Worm (Caenorhabditis elegans) whole organism, mixed stage, embryonic: ENCODE data around the gene fbxa-206.

Experiments used
- M03D4.4 ChIP-seq: sonication (generic microtip); optimal IDR thresholded peaks from 2 replicates; lab custom pipeline; 2017; ENCODE audit warnings: mild to moderate bottlenecking, missing genetic modification characterization, missing compliant biosample characterization
- bed-3 ChIP-seq: fragments of 200-800 bp; sonication (Bioruptor generic); optimal IDR thresholded peaks from 3 replicates; lab custom pipeline; 2018; ENCODE audit warnings: mild to moderate bottlenecking, missing genetic modification characterization, moderate library complexity, missing compliant biosample characterization
- blmp-1 ChIP-seq: fragments of 150-350 bp; optimal IDR thresholded peaks from 2 replicates; lab custom pipeline; 2014; ENCODE audit warnings: missing biosample characterization, missing genetic modification characterization
- ceh-39 ChIP-seq: fragments of 150-350 bp; optimal IDR thresholded peaks from 2 replicates; lab custom pipeline; 2014; ENCODE audit warnings: missing biosample characterization, missing genetic modification characterization
- ceh-43 ChIP-seq: fragments of 200-800 bp; sonication (Bioruptor generic); optimal IDR thresholded peaks from 2 replicates; lab custom pipeline; 2018; ENCODE audit warnings: mild to moderate bottlenecking, missing genetic modification characterization, moderate library complexity, missing compliant biosample characterization
- ceh-83 ChIP-seq: fragments of 200-800 bp; sonication (Bioruptor generic); optimal IDR thresholded peaks from 2 replicates; lab custom pipeline; 2018; ENCODE audit warnings: mild to moderate bottlenecking, missing genetic modification characterization, missing compliant biosample characterization
- ces-1 ChIP-seq: fragments of 150-350 bp; optimal IDR thresholded peaks from 2 replicates; lab custom pipeline; 2014; ENCODE audit warnings: missing biosample characterization, missing genetic modification reagents, missing genetic modification characterization
- cnd-1 ChIP-seq: fragments of 200-800 bp; sonication (Bioruptor generic); optimal IDR thresholded peaks from 2 replicates; lab custom pipeline; 2018; ENCODE audit warnings: mild to moderate bottlenecking, missing genetic modification characterization, missing compliant biosample characterization
- elt-1 ChIP-seq: sonication (generic microtip); optimal IDR thresholded peaks from 2 replicates; lab custom pipeline; 2017; ENCODE audit warnings: missing genetic modification characterization, mild to moderate bottlenecking, missing compliant biosample characterization, antibody characterized with exemption, moderate library complexity, borderline replicate concordance; ENCODE audit not compliant: insufficient read depth
- elt-3 ChIP-seq: fragments of 150-350 bp; optimal IDR thresholded peaks from 2 replicates; lab custom pipeline; 2014; ENCODE audit warnings: missing biosample characterization, missing genetic modification characterization
- flh-1 ChIP-seq: fragments of 200-800 bp; sonication (Bioruptor generic); optimal IDR thresholded peaks from 2 replicates; lab custom pipeline; 2018; ENCODE audit warnings: mild to moderate bottlenecking, missing genetic modification characterization, moderate library complexity, missing compliant biosample characterization
- ham-2 ChIP-seq: fragments of 200-800 bp; sonication (Bioruptor generic); optimal IDR thresholded peaks from 2 replicates; lab custom pipeline; 2018; ENCODE audit warnings: mild to moderate bottlenecking, missing genetic modification characterization, missing compliant biosample characterization
- hlh-1 ChIP-seq: fragments of 150-350 bp; optimal IDR thresholded peaks from 2 replicates; lab custom pipeline; 2014; ENCODE audit warnings: missing biosample characterization, missing genetic modification reagents, missing genetic modification characterization
- lin-13 ChIP-seq: fragments of 150-350 bp; optimal IDR thresholded peaks from 2 replicates; lab custom pipeline; 2014; ENCODE audit warnings: missing biosample characterization, missing genetic modification characterization
- lin-32 ChIP-seq: fragments of 200-800 bp; sonication (Bioruptor generic); optimal IDR thresholded peaks from 2 replicates; lab custom pipeline; 2018; ENCODE audit warnings: mild to moderate bottlenecking, missing genetic modification characterization, missing compliant biosample characterization
- lsy-2 ChIP-seq: fragments of 150-350 bp; optimal IDR thresholded peaks from 2 replicates; lab custom pipeline; 2014; ENCODE audit warnings: missing biosample characterization, missing genetic modification characterization
- mab-5 ChIP-seq: fragments of 150-350 bp; optimal IDR thresholded peaks from 2 replicates; lab custom pipeline; 2014; ENCODE audit warnings: missing biosample characterization, missing genetic modification characterization
- mep-1 ChIP-seq: fragments of 150-350 bp; optimal IDR thresholded peaks from 2 replicates; lab custom pipeline; 2017; ENCODE audit warnings: missing biosample characterization, missing genetic modification reagents, missing genetic modification characterization, inconsistent platforms
- mls-2 ChIP-seq: sonication (generic microtip); optimal IDR thresholded peaks from 2 replicates; lab custom pipeline; 2016; ENCODE audit warnings: mild to moderate bottlenecking, missing genetic modification characterization, moderate library complexity, missing compliant biosample characterization
- nhr-12 ChIP-seq: fragments of 150-350 bp; optimal IDR thresholded peaks from 2 replicates; lab custom pipeline; 2014; ENCODE audit warnings: missing biosample characterization, missing genetic modification characterization
- nhr-2 ChIP-seq: fragments of 150-350 bp; optimal IDR thresholded peaks from 2 replicates; lab custom pipeline; 2014; ENCODE audit warnings: missing biosample characterization, missing genetic modification characterization
- nhr-237 ChIP-seq: fragments of 150-350 bp; optimal IDR thresholded peaks from 2 replicates; lab custom pipeline; 2014; ENCODE audit warnings: missing biosample characterization, missing genetic modification characterization
- nhr-28 ChIP-seq: fragments of 150-350 bp; optimal IDR thresholded peaks from 2 replicates; lab custom pipeline; 2014; ENCODE audit warnings: missing biosample characterization, missing genetic modification characterization
- pha-4 ChIP-seq: fragments of 150-350 bp; optimal IDR thresholded peaks from 2 replicates; lab custom pipeline; 2018; ENCODE audit warnings: missing biosample characterization, missing genetic modification reagents, missing genetic modification characterization
- sem-2 ChIP-seq: fragments of 200-800 bp; sonication (Bioruptor generic); optimal IDR thresholded peaks from 2 replicates; lab custom pipeline; 2018; ENCODE audit warnings: mild to moderate bottlenecking, missing genetic modification characterization, missing compliant biosample characterization
- snpc-4 ChIP-seq: fragments of 150-350 bp; optimal IDR thresholded peaks from 2 replicates; lab custom pipeline; 2014; ENCODE audit warnings: missing biosample characterization, missing genetic modification characterization
- sptf-1 ChIP-seq: sonication (generic microtip); optimal IDR thresholded peaks from 2 replicates; lab custom pipeline; 2017; ENCODE audit warnings: mild to moderate bottlenecking, missing genetic modification characterization, moderate library complexity, missing compliant biosample characterization
- tbx-8 ChIP-seq: fragments of 200-800 bp; sonication (Bioruptor generic); optimal IDR thresholded peaks from 2 replicates; lab custom pipeline; 2018; ENCODE audit warnings: mild to moderate bottlenecking, missing genetic modification characterization, moderate library complexity, missing compliant biosample characterization
- unc-120 ChIP-seq: sonication (generic microtip); optimal IDR thresholded peaks from 2 replicates; lab custom pipeline; 2017; ENCODE audit warnings: missing genetic modification characterization, missing compliant biosample characterization; ENCODE audit not compliant: poor library complexity, severe bottlenecking
- unc-39 ChIP-seq: fragments of 150-350 bp; optimal IDR thresholded peaks from 2 replicates; lab custom pipeline; 2014; ENCODE audit warnings: missing biosample characterization, missing genetic modification characterization
- unc-62 ChIP-seq: fragments of 150-350 bp; optimal IDR thresholded peaks from 2 replicates; lab custom pipeline; 2014; ENCODE audit warnings: missing biosample characterization, missing genetic modification reagents, missing genetic modification characterization
- zip-8 ChIP-seq: fragments of 150-350 bp; optimal IDR thresholded peaks from 2 replicates; lab custom pipeline; 2014; ENCODE audit warnings: missing biosample characterization, missing genetic modification characterization
- ztf-11 ChIP-seq: fragments of 150-350 bp; optimal IDR thresholded peaks from 2 replicates; lab custom pipeline; 2014; ENCODE audit warnings: missing biosample characterization, missing genetic modification characterization

Gene fbxa-206

DNA sequence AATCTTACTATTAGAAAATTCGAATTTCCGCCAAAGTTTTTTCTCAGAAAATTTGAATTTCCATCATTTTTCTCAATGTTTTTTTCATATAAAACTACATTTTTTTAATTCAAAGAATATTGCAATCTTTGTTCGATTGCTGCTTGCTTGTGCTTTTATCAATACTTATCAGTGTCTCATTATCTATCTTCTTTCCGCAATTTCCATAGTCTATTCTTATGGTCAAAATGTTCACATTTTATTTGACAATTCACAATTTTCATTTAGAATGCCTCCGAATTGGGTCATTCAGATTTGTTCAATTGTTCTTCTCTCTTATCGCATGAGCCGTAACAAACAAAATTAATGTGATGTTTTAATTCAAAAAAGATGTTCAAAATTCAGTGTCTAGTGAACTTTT lies 7.0 kb downstream of the fbxa-206 start:
- no peak for TF ChIP-seq bed-3 (GFP tag; lab: Kevin White, UChicago)
- TF ChIP-seq nhr-12 (tag; lab: Kevin White, UChicago) = no peak
- no peak for TF ChIP-seq nhr-2 (tag; lab: Kevin White, UChicago)
- TF ChIP-seq hlh-1 = no peak
- TF ChIP-seq ces-1 (GFP tag; lab: Kevin White, UChicago) = no peak
- no peak for TF ChIP-seq M03D4.4 (tag; lab: Kevin White, UChicago)
- TF ChIP-seq tbx-8 (GFP tag; lab: Kevin White, UChicago) = no peak
- TF ChIP-seq elt-3 = no peak
- no peak for TF ChIP-seq sptf-1 (tag; lab: Kevin White, UChicago)
- no peak for TF ChIP-seq nhr-28 (tag; lab: Kevin White, UChicago)
- TF ChIP-seq unc-39 (tag; lab: Kevin White, UChicago) = no peak
- TF ChIP-seq nhr-237 = no peak
- no peak for TF ChIP-seq mep-1
- no peak for TF ChIP-seq elt-1
- no peak for TF ChIP-seq unc-62 (GFP tag; lab: Kevin White, UChicago)

DNA sequence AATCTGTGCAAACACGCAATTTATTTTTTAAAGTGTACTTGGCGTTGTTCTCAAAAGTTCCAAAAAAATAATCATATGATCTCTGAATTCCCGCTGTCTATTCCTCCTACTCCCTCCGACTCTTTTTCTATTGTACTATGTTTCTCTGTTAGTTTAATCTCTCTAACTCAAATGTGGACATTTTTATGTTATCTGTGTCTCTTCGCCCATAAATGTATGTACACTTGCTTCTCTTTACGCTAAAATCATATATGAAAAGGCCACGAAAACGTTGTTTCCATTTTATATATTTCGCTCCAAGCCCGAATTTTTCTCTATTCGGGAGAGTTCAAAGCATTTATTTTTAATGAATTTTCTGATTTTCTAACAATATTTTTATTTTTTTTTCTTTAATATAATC lies 7.4 kb downstream of the fbxa-206 start:
- TF ChIP-seq ceh-39 (tag; lab: Kevin White, UChicago) = no peak
- no peak for TF ChIP-seq mls-2
- TF ChIP-seq hlh-1 = no peak
- TF ChIP-seq bed-3 (GFP tag; lab: Kevin White, UChicago) = no peak
- no peak for TF ChIP-seq nhr-12 (tag; lab: Kevin White, UChicago)
- TF ChIP-seq sptf-1 (tag; lab: Kevin White, UChicago) = no peak
- no peak for TF ChIP-seq elt-1
- TF ChIP-seq blmp-1 = no peak
- TF ChIP-seq sem-2 (GFP tag; lab: Kevin White, UChicago) = no peak
- TF ChIP-seq pha-4 = no peak
- TF ChIP-seq ces-1 (GFP tag; lab: Kevin White, UChicago) = no peak
- no peak for TF ChIP-seq lin-13 (tag; lab: Kevin White, UChicago)
- TF ChIP-seq unc-120 = no peak
- TF ChIP-seq snpc-4 = no peak
- no peak for TF ChIP-seq unc-62 (GFP tag; lab: Kevin White, UChicago)
- TF ChIP-seq flh-1 (GFP tag; lab: Kevin White, UChicago) = no peak

DNA sequence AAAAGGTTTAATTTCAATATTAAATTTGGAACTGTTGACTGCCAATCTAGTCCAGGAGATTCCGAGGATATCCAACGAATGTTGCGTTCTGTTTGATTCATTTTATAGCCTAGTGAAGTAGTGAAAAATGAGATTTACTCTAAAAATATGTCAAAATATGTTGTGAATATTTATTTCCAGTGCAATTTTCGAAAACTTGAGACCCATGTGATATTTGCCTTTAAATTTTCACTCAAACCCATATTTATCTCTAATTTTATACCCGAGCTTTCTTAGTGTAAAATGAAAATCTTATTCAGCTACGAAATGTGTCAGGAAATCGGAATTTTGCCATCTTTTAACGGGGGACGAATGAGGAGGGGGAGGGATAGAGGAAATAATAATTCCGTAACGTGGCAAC lies 8.4 kb downstream of the fbxa-206 start, which contains the start of gene F09C6.16:
TSS of gene F09C6.16 (minus strand) at position 101 of the 400 bp plus-strand sequence.
- TF ChIP-seq tbx-8 (GFP tag; lab: Kevin White, UChicago) (no peak), nhr-237 (no peak), M03D4.4 (tag; lab: Kevin White, UChicago) (no peak), pha-4 (no peak), ham-2 (GFP tag; lab: Kevin White, UChicago) (no peak), sptf-1 (tag; lab: Kevin White, UChicago) (no peak), zip-8 (tag; lab: Kevin White, UChicago) (no peak)

DNA sequence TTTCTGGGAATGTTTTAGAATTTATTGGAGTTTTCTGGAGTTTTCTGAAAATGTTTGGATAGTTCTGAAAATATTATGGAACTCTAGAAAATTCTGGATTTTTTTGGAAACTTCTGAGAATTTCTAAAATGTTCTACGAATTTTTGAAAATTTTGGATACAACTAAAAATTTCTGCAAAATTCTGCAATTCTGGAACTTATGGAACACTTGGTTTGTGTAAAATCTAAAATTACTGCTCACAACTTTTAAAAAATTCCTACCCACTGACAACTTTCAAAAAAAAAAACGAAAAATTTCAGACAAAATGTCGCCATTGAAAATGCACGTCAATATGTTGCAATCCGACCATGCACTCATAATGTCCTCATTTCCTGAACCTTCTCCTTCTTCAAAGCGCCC lies 13.7 kb downstream of the fbxa-206 start, which contains the start of gene nhr-262:
TSS of gene nhr-262 (plus strand) at position 301 of the 400 bp plus-strand sequence.
- no peak for TF ChIP-seq unc-62 (GFP tag; lab: Kevin White, UChicago)
- TF ChIP-seq ham-2 (GFP tag; lab: Kevin White, UChicago) = no peak
- TF ChIP-seq, all 35 proteins: peak for 0

DNA sequence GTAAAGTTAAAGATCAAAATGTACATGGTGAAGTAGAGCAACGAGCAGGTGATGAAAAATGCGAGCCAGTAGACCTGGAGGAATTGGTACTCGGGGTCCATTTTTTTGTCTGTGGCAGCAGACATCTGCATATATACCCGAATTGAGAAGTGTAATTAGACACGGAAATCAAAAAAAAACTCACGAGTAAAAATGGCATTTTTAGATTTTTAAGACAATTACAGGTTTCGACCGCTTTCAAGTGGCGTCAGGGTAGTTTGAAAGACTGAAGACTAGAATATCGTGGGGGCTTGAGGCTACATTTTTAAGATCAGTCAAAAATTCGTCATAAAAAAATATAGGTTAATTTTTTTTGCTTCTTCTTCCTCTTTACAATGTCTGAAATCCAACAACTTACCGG lies 15.6 kb downstream of the fbxa-206 start, which contains the start of gene srd-68:
TSS of gene srd-68 (minus strand) at position 101 of the 400 bp plus-strand sequence.
- TF ChIP-seq ceh-43 (GFP tag; lab: Kevin White, UChicago) = no peak
- TF ChIP-seq lsy-2 = no peak
- no peak for TF ChIP-seq unc-39 (tag; lab: Kevin White, UChicago)
- no peak for TF ChIP-seq mab-5 (tag; lab: Kevin White, UChicago)
- TF ChIP-seq lin-13 (tag; lab: Kevin White, UChicago) = no peak
- no peak for TF ChIP-seq snpc-4
- TF ChIP-seq ztf-11 (tag; lab: Kevin White, UChicago) = no peak
- TF ChIP-seq nhr-2 (tag; lab: Kevin White, UChicago) = no peak
- no peak for TF ChIP-seq nhr-12 (tag; lab: Kevin White, UChicago)
- no peak for TF ChIP-seq lin-32 (GFP tag; lab: Kevin White, UChicago)
- no peak for TF ChIP-seq bed-3 (GFP tag; lab: Kevin White, UChicago)
- no peak for TF ChIP-seq elt-1
- no peak for TF ChIP-seq ceh-39 (tag; lab: Kevin White, UChicago)
- TF ChIP-seq flh-1 (GFP tag; lab: Kevin White, UChicago) = no peak
- no peak for TF ChIP-seq mls-2
- TF ChIP-seq cnd-1 = no peak
- no peak for TF ChIP-seq blmp-1
- no peak for TF ChIP-seq ceh-83 (GFP tag; lab: Kevin White, UChicago)
- no peak for TF ChIP-seq pha-4
- TF ChIP-seq, all 35 proteins: peak for 0
